Worm (Caenorhabditis elegans) whole organism, late embryonic: ENCODE results near the gene F41F3.3.
A peak's percentile ranks its signal among the peaks of the same experiment; 100 is the strongest.

ENCODE experiments used
- F13H6.1 ChIP-seq: sonication (generic microtip); optimal IDR thresholded peaks from 2 replicates; lab custom pipeline; 2016; ENCODE audit warnings: missing genetic modification characterization, missing compliant biosample characterization
- K02D7.2 ChIP-seq: sonication (generic microtip); optimal IDR thresholded peaks from 2 replicates; lab custom pipeline; 2017; ENCODE audit warnings: mild to moderate bottlenecking, missing genetic modification characterization, missing compliant biosample characterization
- T23F11.4 ChIP-seq: fragments of 200-800 bp; sonication (Bioruptor generic); optimal IDR thresholded peaks from 2 replicates; lab custom pipeline; 2018; ENCODE audit warnings: mild to moderate bottlenecking, missing genetic modification characterization, missing compliant biosample characterization
- Y22D7AL.16 ChIP-seq: sonication (generic microtip); optimal IDR thresholded peaks from 2 replicates; lab custom pipeline; 2016; ENCODE audit warnings: missing genetic modification characterization, missing compliant biosample characterization
- ama-1 ChIP-seq: fragments of 150-350 bp; optimal IDR thresholded peaks from 2 replicates; lab custom pipeline; 2014
- ceh-14 ChIP-seq: sonication (generic microtip); optimal IDR thresholded peaks from 2 replicates; lab custom pipeline; 2016; ENCODE audit warnings: missing genotype, missing genetic modification characterization, missing compliant biosample characterization
- ceh-18 ChIP-seq: sonication (generic microtip); optimal IDR thresholded peaks from 2 replicates; lab custom pipeline; 2016; ENCODE audit warnings: missing genetic modification characterization, missing compliant biosample characterization
- ceh-19 ChIP-seq: fragments of 200-800 bp; sonication (Bioruptor generic); optimal IDR thresholded peaks from 2 replicates; lab custom pipeline; 2018; ENCODE audit warnings: mild to moderate bottlenecking, missing genetic modification characterization, missing compliant biosample characterization
- ceh-2 ChIP-seq: sonication (generic microtip); optimal IDR thresholded peaks from 2 replicates; lab custom pipeline; 2016; ENCODE audit warnings: missing genotype, missing genetic modification characterization, missing compliant biosample characterization
- ceh-24 ChIP-seq: sonication (generic microtip); optimal IDR thresholded peaks from 2 replicates; lab custom pipeline; 2016; ENCODE audit warnings: mild to moderate bottlenecking, missing genetic modification characterization, missing compliant biosample characterization
- ceh-31 ChIP-seq: sonication (generic microtip); optimal IDR thresholded peaks from 2 replicates; lab custom pipeline; 2016; ENCODE audit warnings: missing genetic modification characterization, missing compliant biosample characterization
- ceh-34 ChIP-seq: sonication (generic microtip); optimal IDR thresholded peaks from 2 replicates; lab custom pipeline; 2016; ENCODE audit warnings: mild to moderate bottlenecking, missing genetic modification characterization, missing compliant biosample characterization
- ceh-48 ChIP-seq: sonication (generic microtip); optimal IDR thresholded peaks from 2 replicates; lab custom pipeline; 2016; ENCODE audit warnings: missing genetic modification characterization, inconsistent platforms, missing compliant biosample characterization
- ceh-6 ChIP-seq: fragments of 200-800 bp; sonication (Bioruptor generic); optimal IDR thresholded peaks from 2 replicates; lab custom pipeline; 2018; ENCODE audit warnings: mild to moderate bottlenecking, missing genetic modification characterization, missing compliant biosample characterization
- che-1 ChIP-seq: sonication (generic microtip); optimal IDR thresholded peaks from 2 replicates; lab custom pipeline; 2016; ENCODE audit warnings: mild to moderate bottlenecking, missing genetic modification characterization, missing compliant biosample characterization
- dmd-4 ChIP-seq: sonication (generic microtip); optimal IDR thresholded peaks from 2 replicates; lab custom pipeline; 2016; ENCODE audit warnings: borderline replicate concordance, missing genetic modification characterization, missing compliant biosample characterization
- dve-1 ChIP-seq: sonication (generic microtip); optimal IDR thresholded peaks from 2 replicates; lab custom pipeline; 2017; ENCODE audit warnings: antibody characterized with exemption, mild to moderate bottlenecking, missing genetic modification characterization, missing compliant biosample characterization
- elt-4 ChIP-seq: sonication (generic microtip); optimal IDR thresholded peaks from 2 replicates; lab custom pipeline; 2016; ENCODE audit warnings: missing genetic modification characterization, missing compliant biosample characterization
- fkh-6 ChIP-seq: sonication (generic microtip); optimal IDR thresholded peaks from 2 replicates; lab custom pipeline; 2016; ENCODE audit warnings: missing genetic modification characterization, missing compliant biosample characterization
- hlh-15 ChIP-seq: sonication (generic microtip); optimal IDR thresholded peaks from 2 replicates; lab custom pipeline; 2016; ENCODE audit warnings: missing genetic modification characterization, missing compliant biosample characterization
- hlh-30 ChIP-seq: sonication (generic microtip); optimal IDR thresholded peaks from 2 replicates; lab custom pipeline; 2017; ENCODE audit warnings: antibody characterized with exemption, missing genetic modification characterization, missing compliant biosample characterization; ENCODE audit not compliant: insufficient read depth
- madf-2 ChIP-seq: sonication (generic microtip); optimal IDR thresholded peaks from 2 replicates; lab custom pipeline; 2017; ENCODE audit warnings: missing genetic modification characterization, missing compliant biosample characterization
- mec-3 ChIP-seq: sonication (generic microtip); optimal IDR thresholded peaks from 2 replicates; lab custom pipeline; 2016; ENCODE audit warnings: borderline replicate concordance, missing genetic modification characterization, missing compliant biosample characterization
- nhr-11 ChIP-seq: fragments of 150-350 bp; optimal IDR thresholded peaks from 2 replicates; lab custom pipeline; 2014; ENCODE audit warnings: missing biosample characterization, missing genetic modification characterization
- nhr-232 ChIP-seq: sonication (generic microtip); optimal IDR thresholded peaks from 2 replicates; lab custom pipeline; 2016; ENCODE audit warnings: missing genetic modification characterization, missing compliant biosample characterization
- pag-3 ChIP-seq: sonication (generic microtip); optimal IDR thresholded peaks from 2 replicates; lab custom pipeline; 2016; ENCODE audit warnings: missing compliant biosample characterization, missing genetic modification characterization, borderline replicate concordance
- pax-1 ChIP-seq: fragments of 150-350 bp; optimal IDR thresholded peaks from 2 replicates; lab custom pipeline; 2014; ENCODE audit warnings: missing biosample characterization, missing genetic modification characterization
- pha-2 ChIP-seq: sonication (generic microtip); optimal IDR thresholded peaks from 2 replicates; lab custom pipeline; 2017; ENCODE audit warnings: mild to moderate bottlenecking, missing genetic modification characterization, missing compliant biosample characterization
- pha-4 ChIP-seq: fragments of 150-350 bp; optimal IDR thresholded peaks from 2 replicates; lab custom pipeline; 2018; ENCODE audit warnings: missing biosample characterization, missing genetic modification reagents, missing genetic modification characterization
- rnt-1 ChIP-seq: sonication (generic microtip); optimal IDR thresholded peaks from 2 replicates; lab custom pipeline; 2016; ENCODE audit warnings: missing genetic modification characterization, missing compliant biosample characterization
- sdc-2 ChIP-seq: sonication (generic microtip); optimal IDR thresholded peaks from 2 replicates; lab custom pipeline; 2016; ENCODE audit warnings: missing genotype, missing genetic modification characterization, missing compliant biosample characterization
- syd-9 ChIP-seq: sonication (generic microtip); optimal IDR thresholded peaks from 2 replicates; lab custom pipeline; 2016; ENCODE audit warnings: mild to moderate bottlenecking, missing genetic modification characterization, moderate library complexity, missing compliant biosample characterization
- tbx-2 ChIP-seq: sonication (generic microtip); optimal IDR thresholded peaks from 2 replicates; lab custom pipeline; 2016; ENCODE audit warnings: missing genetic modification characterization, missing compliant biosample characterization
- tbx-7 ChIP-seq: sonication (generic microtip); optimal IDR thresholded peaks from 2 replicates; lab custom pipeline; 2016; ENCODE audit warnings: missing genotype, missing genetic modification characterization, missing compliant biosample characterization
- ttx-3 ChIP-seq: sonication (generic microtip); optimal IDR thresholded peaks from 2 replicates; lab custom pipeline; 2016; ENCODE audit warnings: missing genetic modification reagents, missing genetic modification characterization, missing compliant biosample characterization
- unc-42 ChIP-seq: sonication (generic microtip); optimal IDR thresholded peaks from 2 replicates; lab custom pipeline; 2016; ENCODE audit warnings: missing genotype, missing genetic modification characterization, missing compliant biosample characterization
- unc-55 ChIP-seq: sonication (generic microtip); optimal IDR thresholded peaks from 2 replicates; lab custom pipeline; 2017; ENCODE audit warnings: missing biosample characterization, missing genetic modification reagents, missing genetic modification characterization
- ztf-16 ChIP-seq: sonication (generic microtip); optimal IDR thresholded peaks from 2 replicates; lab custom pipeline; 2017; ENCODE audit warnings: missing genetic modification characterization, missing compliant biosample characterization

Gene F41F3.3

ce11 chrV:4647857-4648256 is at the start of gene F41F3.3 (continued):
- peak; percentile 32 for TF ChIP-seq ceh-6 (GFP tag; lab: Kevin White, UChicago)
- TF ChIP-seq syd-9 (tag; lab: Kevin White, UChicago): no peak
- TF ChIP-seq sdc-2 (tag; lab: Kevin White, UChicago): no peak
- TF ChIP-seq pha-2: no peak
- TF ChIP-seq ceh-2 (tag; lab: Kevin White, UChicago): peak; percentile 24
- TF ChIP-seq madf-2 (tag; lab: Kevin White, UChicago): peak; percentile 42
- TF ChIP-seq ceh-24: no peak
- no peak for TF ChIP-seq hlh-15
- peak; percentile 67 for TF ChIP-seq mec-3 (tag; lab: Kevin White, UChicago)
- TF ChIP-seq ama-1 (lab: Kevin White, UChicago): no peak
- TF ChIP-seq ceh-18 (tag; lab: Kevin White, UChicago): no peak
- TF ChIP-seq unc-55: no peak
- TF ChIP-seq nhr-232 (tag; lab: Kevin White, UChicago): no peak
- no peak for TF ChIP-seq fkh-6
- no peak for TF ChIP-seq che-1 (tag; lab: Kevin White, UChicago)
- TF ChIP-seq ztf-16 (tag; lab: Kevin White, UChicago): peak; percentile 70
- TF ChIP-seq, all 69 proteins: peak for 16

ce11 chrV:4694466-4695092 is 46.5 kb upstream of the F41F3.3 start:
- TF ChIP-seq tbx-2: no peak
- TF ChIP-seq K02D7.2 (tag; lab: Kevin White, UChicago): no peak
- no peak for TF ChIP-seq elt-4
- no peak for TF ChIP-seq ceh-14 (tag; lab: Kevin White, UChicago)
- no peak for TF ChIP-seq pax-1 (tag; lab: Kevin White, UChicago)
- no peak for TF ChIP-seq nhr-11 (tag; lab: Kevin White, UChicago)
- no peak for TF ChIP-seq ceh-31 (tag; lab: Kevin White, UChicago)
- TF ChIP-seq rnt-1 (tag; lab: Kevin White, UChicago): no peak
- TF ChIP-seq ceh-19: no peak
- no peak for TF ChIP-seq hlh-30 (tag; lab: Kevin White, UChicago)
- no peak for TF ChIP-seq dve-1
- TF ChIP-seq F13H6.1 (tag; lab: Kevin White, UChicago): no peak
- no peak for TF ChIP-seq T23F11.4
- no peak for TF ChIP-seq ttx-3 (tag; lab: Kevin White, UChicago)
- TF ChIP-seq ceh-2 (tag; lab: Kevin White, UChicago): no peak
- no peak for TF ChIP-seq ama-1 (lab: Kevin White, UChicago)
- TF ChIP-seq unc-55: no peak
- TF ChIP-seq che-1 (tag; lab: Kevin White, UChicago): no peak
- no peak for TF ChIP-seq pag-3 (tag; lab: Kevin White, UChicago)

ce11 chrV:4693282-4693588 is 45.2 kb upstream of the F41F3.3 start:
- TF ChIP-seq unc-42 (no peak), F13H6.1 (tag; lab: Kevin White, UChicago) (no peak), Y22D7AL.16 (tag; lab: Kevin White, UChicago) (no peak), fkh-6 (no peak), rnt-1 (tag; lab: Kevin White, UChicago) (no peak), mec-3 (tag; lab: Kevin White, UChicago) (no peak), pha-4 (tag; lab: Kevin White, UChicago) (no peak), K02D7.2 (tag; lab: Kevin White, UChicago) (no peak), che-1 (tag; lab: Kevin White, UChicago) (no peak), dmd-4 (tag; lab: Kevin White, UChicago) (no peak), ceh-34 (tag; lab: Kevin White, UChicago) (no peak), ceh-6 (GFP tag; lab: Kevin White, UChicago) (no peak), tbx-7 (tag; lab: Kevin White, UChicago) (no peak), dve-1 (no peak), ceh-48 (no peak)
- TF ChIP-seq, all 69 proteins: peak for 0
